Fruit fly (Drosophila melanogaster): Measurements from ENCODE around the gene CG7215.
A peak's percentile ranks its signal among the peaks of the same experiment; 100 is the strongest.

The CG7215 gene

dm6 chr3R:18196991-18197801, 30.1 kb upstream of the CG7215 start:
- peak; percentile 58 for TF ChIP-seq Deaf1 (tag; optimal IDR thresholded peaks at IDR 0.05)
- no peak for TF ChIP-seq Antp (GFP tag; optimal IDR thresholded peaks at IDR 0.05)
- no peak for TF ChIP-seq gce (GFP tag; IDR thresholded peaks at IDR 0.05)
- peak; percentile 51 for TF ChIP-seq CG10543 (GFP tag; optimal IDR thresholded peaks at IDR 0.05)
- no peak for TF ChIP-seq CG6813 (GFP tag; optimal IDR thresholded peaks at IDR 0.05)
- TF ChIP-seq CG11247 (GFP tag; IDR thresholded peaks at IDR 0.05), result no peak
- peak; percentile 77 for TF ChIP-seq CG11504 (tag; optimal IDR thresholded peaks at IDR 0.05)
- no peak for TF ChIP-seq danr (GFP tag; IDR thresholded peaks at IDR 0.05)
- TF ChIP-seq toy (GFP tag; IDR thresholded peaks at IDR 0.05), result no peak
- no peak for TF ChIP-seq CG14014 (GFP tag; IDR thresholded peaks at IDR 0.05)
- TF ChIP-seq Ptx1 (GFP tag; IDR thresholded peaks at IDR 0.05), result no peak
- peak; percentile 77 for TF ChIP-seq Hr3 (GFP tag; optimal IDR thresholded peaks at IDR 0.05)
- TF ChIP-seq Taf1 (GFP tag; IDR thresholded peaks at IDR 0.05), result no peak
- peak; percentile 53 for TF ChIP-seq CG10209 (GFP tag; optimal IDR thresholded peaks at IDR 0.05)
- TF ChIP-seq Sox102F (GFP tag; optimal IDR thresholded peaks at IDR 0.05), result peak; percentile 60
- no peak for TF ChIP-seq CG12744 (GFP tag; optimal IDR thresholded peaks at IDR 0.05)
- TF ChIP-seq tup (GFP tag; optimal IDR thresholded peaks at IDR 0.05), result no peak
- no peak for TF ChIP-seq z (GFP tag; IDR thresholded peaks at IDR 0.05)
- TF ChIP-seq Stat92E (GFP tag; optimal IDR thresholded peaks at IDR 0.05), result no peak
- TF ChIP-seq bsh (GFP tag; optimal IDR thresholded peaks at IDR 0.05), result peak; percentile 67 to 93
- peak; percentile 19 for TF ChIP-seq exex (tag; optimal IDR thresholded peaks at IDR 0.05)
- peak; percentile 7 for TF ChIP-seq CHES-1-like (GFP tag; optimal IDR thresholded peaks at IDR 0.05)
- peak; percentile 51 for TF ChIP-seq cwo (GFP tag; optimal IDR thresholded peaks at IDR 0.05)
- no peak for TF ChIP-seq hbn (GFP tag; IDR thresholded peaks at IDR 0.05; ENCODE audit: partially characterized antibody)
- no peak for TF ChIP-seq CG7271 (tag; optimal IDR thresholded peaks at IDR 0.05)
- TF ChIP-seq dysf (GFP tag; IDR thresholded peaks at IDR 0.05), result no peak
- no peak for TF ChIP-seq lov (optimal IDR thresholded peaks at IDR 0.05)
- TF ChIP-seq lov (GFP tag; IDR thresholded peaks at IDR 0.05), result no peak
- TF ChIP-seq Dref (GFP tag; IDR thresholded peaks at IDR 0.05), result no peak
- no peak for TF ChIP-seq ttk (GFP tag; IDR thresholded peaks at IDR 0.05)
- TF ChIP-seq CG10267 (tag; optimal IDR thresholded peaks at IDR 0.05), result peak; percentile 55
- peak; percentile 60 for TF ChIP-seq CG4424 (GFP tag; optimal IDR thresholded peaks at IDR 0.05)
- TF ChIP-seq Camta (GFP tag; optimal IDR thresholded peaks at IDR 0.05), result no peak
- no peak for TF ChIP-seq CG3838 (GFP tag; optimal IDR thresholded peaks at IDR 0.05)
- no peak for TF ChIP-seq Neu2 (GFP tag; optimal IDR thresholded peaks at IDR 0.05; ENCODE audit: borderline replicate concordance)
- peak; percentile 41 for TF ChIP-seq pum (GFP tag; optimal IDR thresholded peaks at IDR 0.05)
- TF ChIP-seq CG4360 (GFP tag; IDR thresholded peaks at IDR 0.05), result no peak
- TF ChIP-seq ind (GFP tag; optimal IDR thresholded peaks at IDR 0.05), result peak; percentile 51
- peak; percentile 25 to 28 for TF ChIP-seq dpn (GFP tag; optimal IDR thresholded peaks at IDR 0.05)
- TF ChIP-seq D19B (GFP tag; optimal IDR thresholded peaks at IDR 0.05), result peak; percentile 37
- no peak for TF ChIP-seq CG34422 (GFP tag; IDR thresholded peaks at IDR 0.05)
- no peak for TF ChIP-seq CG4707 (GFP tag; optimal IDR thresholded peaks at IDR 0.05)
- no peak for TF ChIP-seq Nf-YA (GFP tag; IDR thresholded peaks at IDR 0.05)
- no peak for TF ChIP-seq CG13894 (tag; optimal IDR thresholded peaks at IDR 0.05)
- TF ChIP-seq CG18476 (GFP tag; optimal IDR thresholded peaks at IDR 0.05), result peak; percentile 35
- no peak for TF ChIP-seq sr (GFP tag; IDR thresholded peaks at IDR 0.05)
- TF ChIP-seq pan (optimal IDR thresholded peaks at IDR 0.05), result no peak
- TF ChIP-seq pan (GFP tag; optimal IDR thresholded peaks at IDR 0.05 in 1 of 2, IDR thresholded peaks at IDR 0.05 in 1 of 2), result no peak
- TF ChIP-seq CTCF (GFP tag; optimal IDR thresholded peaks at IDR 0.05), result no peak
- no peak for TF ChIP-seq her (GFP tag; optimal IDR thresholded peaks at IDR 0.05)
- TF ChIP-seq klu (GFP tag; IDR thresholded peaks at IDR 0.05), result no peak
